Worm (Caenorhabditis elegans): ENCODE results near the gene F20D6.12.

Gene F20D6.12

ce11 chrV:8177349-8177748 is 12.6 kb downstream of the F20D6.12 start, which contains the start of gene F20D6.9:
Gene F20D6.9, minus strand, starts transcription at chrV:8177449.
- TF ChIP-seq M03D4.4 (tag; optimal IDR thresholded peaks at IDR 0.05) = no peak
- no peak for TF ChIP-seq mab-5 (tag; optimal IDR thresholded peaks at IDR 0.05)
- no peak for TF ChIP-seq ztf-11 (tag; optimal IDR thresholded peaks at IDR 0.05)
- TF ChIP-seq blmp-1 (tag; optimal IDR thresholded peaks at IDR 0.05) = no peak
- no peak for TF ChIP-seq lin-13 (tag; optimal IDR thresholded peaks at IDR 0.05)

DNA sequence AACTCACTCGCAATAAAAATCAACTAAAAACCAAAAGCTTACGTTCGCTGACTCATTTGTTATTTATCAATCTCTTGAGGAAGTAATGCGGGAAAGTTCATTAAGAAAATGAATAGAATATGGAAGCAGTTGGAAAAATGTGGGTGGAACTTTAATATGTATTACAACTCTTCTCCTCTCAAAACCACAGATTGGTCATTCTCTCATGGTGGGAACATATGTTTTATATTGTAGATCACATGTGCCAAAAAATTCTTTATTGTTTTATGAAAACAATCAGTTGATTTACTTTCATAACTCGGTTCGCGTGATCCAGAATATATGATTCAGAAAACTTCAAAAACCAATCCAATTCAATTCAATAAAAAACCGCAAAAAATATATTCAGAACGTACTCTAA is 18.2 kb downstream of the F20D6.12 start:
- no peak for TF ChIP-seq hlh-1 (tag; optimal IDR thresholded peaks at IDR 0.05)

DNA sequence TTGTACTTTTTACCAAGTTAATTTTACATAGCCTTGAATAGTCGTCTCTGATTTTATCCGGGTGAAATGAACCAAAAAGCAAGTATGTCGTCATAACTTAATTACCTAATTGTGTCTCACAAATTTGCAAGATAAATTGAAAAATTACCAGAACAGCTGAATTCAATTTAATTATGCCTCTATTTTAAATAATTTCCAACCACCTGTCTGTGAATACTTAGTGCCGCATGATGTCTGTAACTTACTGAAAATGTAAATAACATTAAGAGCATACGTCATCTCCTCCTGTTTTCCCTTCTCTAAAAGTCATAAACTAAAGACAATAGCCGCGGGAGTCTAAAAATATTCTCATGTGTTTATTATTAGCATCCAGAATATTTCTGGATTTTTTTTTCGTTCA is 19.6 kb downstream of the F20D6.12 start:
- no peak for TF ChIP-seq mab-5 (tag; optimal IDR thresholded peaks at IDR 0.05)
- peak; percentile 56 for TF ChIP-seq ces-1 (GFP tag; optimal IDR thresholded peaks at IDR 0.05)

ce11 chrV:8169150-8169549 is 20.8 kb downstream of the F20D6.12 start:
- TF ChIP-seq hlh-1 (tag; optimal IDR thresholded peaks at IDR 0.05) = no peak

- no peak for TF ChIP-seq unc-120 (tag; optimal IDR thresholded peaks at IDR 0.05; ENCODE audit: poor library complexity, severe bottlenecking)
- TF ChIP-seq ces-1 (GFP tag; optimal IDR thresholded peaks at IDR 0.05) = peak; percentile 32
These were observed 21.5 kb downstream of the F20D6.12 start, which contains the start of gene F20D6.8 for ce11 chrV:8168219-8168962. Gene F20D6.8, minus strand, starts transcription at chrV:8168269.

DNA sequence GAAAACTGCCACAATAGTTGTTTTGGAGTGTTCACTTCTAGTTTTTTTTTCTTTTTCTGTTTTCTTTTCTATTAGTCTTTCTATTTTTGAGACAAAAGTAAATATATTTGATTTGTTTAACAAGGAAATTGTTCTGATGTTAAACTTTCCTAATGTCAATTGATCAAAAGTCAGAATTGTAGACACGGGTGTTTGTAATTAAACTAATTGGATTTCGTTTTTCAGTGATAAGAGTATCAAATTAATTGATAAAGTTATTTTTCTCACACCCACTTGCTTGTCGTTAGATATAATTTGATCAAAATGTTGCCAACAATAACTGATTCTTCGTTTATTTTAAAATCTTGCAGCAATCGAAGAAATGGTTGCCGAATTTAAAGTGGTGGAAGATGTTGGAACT is 26.7 kb downstream of the F20D6.12 start:
- TF ChIP-seq ces-1 (GFP tag; optimal IDR thresholded peaks at IDR 0.05) (no peak), ceh-39 (tag; optimal IDR thresholded peaks at IDR 0.05) (no peak), unc-39 (tag; optimal IDR thresholded peaks at IDR 0.05) (no peak), cnd-1 (tag; optimal IDR thresholded peaks at IDR 0.05) (no peak)

DNA sequence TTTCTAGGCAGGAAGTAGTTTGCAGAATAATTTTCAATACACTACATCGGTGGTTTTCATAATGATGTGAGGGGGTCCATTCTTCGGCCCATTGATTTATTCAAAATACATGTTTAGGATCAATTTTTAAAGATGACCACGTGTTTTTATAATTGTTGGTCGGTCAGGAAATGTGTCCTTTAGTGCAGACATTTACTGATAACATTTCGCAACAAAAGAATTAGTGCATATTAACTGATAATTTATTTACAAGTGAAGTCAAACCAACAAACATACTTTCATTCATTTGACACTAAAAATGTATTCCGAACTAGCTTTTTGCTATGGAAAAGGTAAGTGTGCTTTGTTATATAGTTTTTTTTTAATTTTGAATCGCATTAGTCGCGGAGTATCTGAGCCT is 28.2 kb downstream of the F20D6.12 start, which contains the start of gene F20D6.5:
Gene F20D6.5 (plus strand): TSS at position 259 of the 400 bp plus-strand sequence.
- TF ChIP-seq nhr-76 (tag; optimal IDR thresholded peaks at IDR 0.05) = no peak
- no peak for TF ChIP-seq blmp-1 (tag; optimal IDR thresholded peaks at IDR 0.05)
- no peak for TF ChIP-seq unc-120 (tag; optimal IDR thresholded peaks at IDR 0.05; ENCODE audit: poor library complexity, severe bottlenecking)
- no peak for TF ChIP-seq nhr-28 (tag; optimal IDR thresholded peaks at IDR 0.05)
- TF ChIP-seq mep-1 (tag; optimal IDR thresholded peaks at IDR 0.05) = no peak
- TF ChIP-seq cnd-1 (tag; optimal IDR thresholded peaks at IDR 0.05) = no peak
- TF ChIP-seq snpc-4 (tag; optimal IDR thresholded peaks at IDR 0.05) = no peak
- TF ChIP-seq tbx-8 (GFP tag; optimal IDR thresholded peaks at IDR 0.05) = no peak

- TF ChIP-seq zip-8 (tag; optimal IDR thresholded peaks at IDR 0.05) = no peak
- no peak for TF ChIP-seq mls-2 (tag; optimal IDR thresholded peaks at IDR 0.05)
- TF ChIP-seq hlh-1 (tag; optimal IDR thresholded peaks at IDR 0.05) = no peak
- no peak for TF ChIP-seq unc-39 (tag; optimal IDR thresholded peaks at IDR 0.05)
- TF ChIP-seq lin-32 (GFP tag; optimal IDR thresholded peaks at IDR 0.05) = no peak
- TF ChIP-seq nhr-12 (tag; optimal IDR thresholded peaks at IDR 0.05) = no peak
- no peak for TF ChIP-seq unc-62 (GFP tag; optimal IDR thresholded peaks at IDR 0.05)
- no peak for TF ChIP-seq elt-1 (tag; optimal IDR thresholded peaks at IDR 0.05; ENCODE audit: borderline replicate concordance, insufficient read depth)
- TF ChIP-seq snpc-4 (tag; optimal IDR thresholded peaks at IDR 0.05) = no peak
- no peak for TF ChIP-seq unc-120 (tag; optimal IDR thresholded peaks at IDR 0.05; ENCODE audit: poor library complexity, severe bottlenecking)
- no peak for TF ChIP-seq nhr-28 (tag; optimal IDR thresholded peaks at IDR 0.05)
- no peak for TF ChIP-seq sem-2 (GFP tag; optimal IDR thresholded peaks at IDR 0.05)
- no peak for TF ChIP-seq lin-13 (tag; optimal IDR thresholded peaks at IDR 0.05)
These were observed 30.3 kb downstream of the F20D6.12 start, which contains the start of gene F20D6.6 for ce11 chrV:8159629-8160028. Gene F20D6.6, plus strand, starts transcription at chrV:8159929.

ce11 chrV:8157446-8157845 is 32.5 kb downstream of the F20D6.12 start, which contains the start of gene sul-2:
Gene sul-2, plus strand, starts transcription at chrV:8157746.
- TF ChIP-seq mep-1 (tag; optimal IDR thresholded peaks at IDR 0.05) (no peak), unc-39 (tag; optimal IDR thresholded peaks at IDR 0.05) (no peak), lin-13 (tag; optimal IDR thresholded peaks at IDR 0.05) (no peak), unc-120 (tag; optimal IDR thresholded peaks at IDR 0.05; ENCODE audit: poor library complexity, severe bottlenecking) (no peak), mls-2 (tag; optimal IDR thresholded peaks at IDR 0.05) (no peak), snpc-4 (tag; optimal IDR thresholded peaks at IDR 0.05) (no peak), tbx-8 (GFP tag; optimal IDR thresholded peaks at IDR 0.05) (no peak), blmp-1 (tag; optimal IDR thresholded peaks at IDR 0.05) (no peak), pha-4 (tag; optimal IDR thresholded peaks at IDR 0.05) (no peak), ztf-11 (tag; optimal IDR thresholded peaks at IDR 0.05) (no peak), sptf-1 (tag; optimal IDR thresholded peaks at IDR 0.05) (no peak), elt-1 (tag; optimal IDR thresholded peaks at IDR 0.05; ENCODE audit: borderline replicate concordance, insufficient read depth) (no peak), ceh-43 (GFP tag; optimal IDR thresholded peaks at IDR 0.05) (no peak), elt-3 (tag; optimal IDR thresholded peaks at IDR 0.05) (no peak), cnd-1 (tag; optimal IDR thresholded peaks at IDR 0.05) (no peak), sem-2 (GFP tag; optimal IDR thresholded peaks at IDR 0.05) (no peak), nhr-2 (tag; optimal IDR thresholded peaks at IDR 0.05) (no peak)

All from whole organism, mixed stage, embryonic.